Fruit fly (Drosophila melanogaster): ENCODE measurements around the gene Cipc.

Cipc gene

DNA sequence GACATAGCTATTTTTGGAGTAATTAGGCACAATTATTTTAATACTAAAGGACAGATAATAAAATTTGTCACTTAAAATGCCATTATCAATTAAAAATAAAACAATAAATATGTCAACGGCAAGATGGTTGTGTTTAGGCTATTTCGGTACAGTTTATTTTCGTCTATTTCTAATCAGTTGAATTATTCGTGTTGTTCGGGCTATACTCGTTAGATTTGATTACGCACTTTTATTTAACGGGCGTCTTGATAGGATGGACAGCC, 1.6 kb upstream of the Cipc start:
- TF ChIP-seq CG17801 (GFP tag; optimal IDR thresholded peaks at IDR 0.05; ENCODE audit: partially characterized antibody): no peak

dm6 chr3R:26105407-26105806, 1.3 kb upstream of the Cipc start:
- no peak for TF ChIP-seq CG17801 (GFP tag; optimal IDR thresholded peaks at IDR 0.05; ENCODE audit: partially characterized antibody)

- no peak for TF ChIP-seq CG17801 (GFP tag; optimal IDR thresholded peaks at IDR 0.05; ENCODE audit: partially characterized antibody)
Measured at dm6 chr3R:26105924-26106494, 659 bp upstream of the Cipc start.

DNA sequence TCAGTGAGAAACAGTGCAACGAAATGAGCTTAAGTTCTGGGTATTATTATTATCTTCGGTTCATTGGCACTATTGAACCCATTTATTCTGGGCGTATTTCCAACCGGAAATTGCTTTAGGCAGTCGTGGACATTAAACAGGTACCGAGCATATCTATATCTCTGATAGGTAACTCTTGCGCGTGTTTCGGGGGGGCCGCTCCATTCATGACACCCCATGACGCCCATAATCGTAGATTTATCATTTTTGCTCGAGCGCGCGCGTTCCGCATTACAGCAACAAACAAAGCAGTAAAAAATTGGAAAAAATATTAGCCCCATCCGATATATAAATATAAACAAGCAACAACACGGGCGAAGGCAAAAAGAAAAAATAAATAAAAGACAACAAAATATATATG, 1.8 kb downstream of the Cipc start:
- TF ChIP-seq CG17801 (GFP tag; optimal IDR thresholded peaks at IDR 0.05; ENCODE audit: partially characterized antibody): no peak

- peak; percentile 90 for TF ChIP-seq CG17801 (GFP tag; optimal IDR thresholded peaks at IDR 0.05; ENCODE audit: partially characterized antibody)
Measured at dm6 chr3R:26117465-26118081, 10.9 kb downstream of the Cipc start.

DNA sequence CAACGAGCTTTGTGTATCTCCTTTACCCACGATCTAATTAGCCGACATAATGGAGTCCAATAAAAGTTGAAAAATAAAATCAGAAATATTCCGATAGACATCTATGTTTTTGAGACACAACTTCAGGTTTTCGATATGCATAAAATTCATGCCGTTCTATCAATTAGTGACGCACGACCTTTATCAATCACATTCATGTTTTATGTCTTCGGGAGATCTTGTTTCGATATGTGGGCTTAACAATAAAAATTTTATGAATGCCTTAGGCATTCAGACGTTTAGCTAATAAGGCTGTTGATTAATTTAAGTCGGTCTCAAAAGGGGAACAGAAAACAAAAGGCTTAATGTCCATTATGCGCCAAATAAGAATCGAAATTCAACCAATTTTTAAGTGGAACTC, 13.3 kb downstream of the Cipc start:
- TF ChIP-seq CG17801 (GFP tag; optimal IDR thresholded peaks at IDR 0.05; ENCODE audit: partially characterized antibody): no peak

DNA sequence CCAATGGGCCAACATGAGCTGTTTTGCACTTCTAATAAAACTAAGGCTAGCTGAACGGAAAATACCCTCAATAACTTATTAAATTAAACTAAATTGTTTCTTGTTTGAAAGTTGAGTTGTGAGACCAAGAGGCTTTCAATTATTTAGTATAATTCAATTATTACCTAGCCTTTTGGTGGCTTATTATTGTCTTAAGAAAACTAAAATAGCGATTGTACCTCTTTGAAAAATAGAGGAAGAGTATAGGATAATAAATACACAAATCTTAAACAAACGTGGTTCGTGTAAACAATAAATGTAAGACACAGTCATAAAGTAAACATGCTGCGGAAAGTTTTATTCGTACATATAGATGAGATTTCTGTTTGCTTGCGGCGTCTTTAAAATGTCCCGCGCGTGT, 14.4 kb downstream of the Cipc start:
- TF ChIP-seq CG17801 (GFP tag; optimal IDR thresholded peaks at IDR 0.05; ENCODE audit: partially characterized antibody): no peak

dm6 chr3R:26121785-26122184, 15.1 kb downstream of the Cipc start:
- TF ChIP-seq CG17801 (GFP tag; optimal IDR thresholded peaks at IDR 0.05; ENCODE audit: partially characterized antibody): no peak

dm6 chr3R:26122896-26123295, 16.2 kb downstream of the Cipc start:
- no peak for TF ChIP-seq CG17801 (GFP tag; optimal IDR thresholded peaks at IDR 0.05; ENCODE audit: partially characterized antibody)

- TF ChIP-seq CG17801 (GFP tag; optimal IDR thresholded peaks at IDR 0.05; ENCODE audit: partially characterized antibody): no peak
Measured at dm6 chr3R:26124576-26125283, 18.1 kb downstream of the Cipc start.

DNA sequence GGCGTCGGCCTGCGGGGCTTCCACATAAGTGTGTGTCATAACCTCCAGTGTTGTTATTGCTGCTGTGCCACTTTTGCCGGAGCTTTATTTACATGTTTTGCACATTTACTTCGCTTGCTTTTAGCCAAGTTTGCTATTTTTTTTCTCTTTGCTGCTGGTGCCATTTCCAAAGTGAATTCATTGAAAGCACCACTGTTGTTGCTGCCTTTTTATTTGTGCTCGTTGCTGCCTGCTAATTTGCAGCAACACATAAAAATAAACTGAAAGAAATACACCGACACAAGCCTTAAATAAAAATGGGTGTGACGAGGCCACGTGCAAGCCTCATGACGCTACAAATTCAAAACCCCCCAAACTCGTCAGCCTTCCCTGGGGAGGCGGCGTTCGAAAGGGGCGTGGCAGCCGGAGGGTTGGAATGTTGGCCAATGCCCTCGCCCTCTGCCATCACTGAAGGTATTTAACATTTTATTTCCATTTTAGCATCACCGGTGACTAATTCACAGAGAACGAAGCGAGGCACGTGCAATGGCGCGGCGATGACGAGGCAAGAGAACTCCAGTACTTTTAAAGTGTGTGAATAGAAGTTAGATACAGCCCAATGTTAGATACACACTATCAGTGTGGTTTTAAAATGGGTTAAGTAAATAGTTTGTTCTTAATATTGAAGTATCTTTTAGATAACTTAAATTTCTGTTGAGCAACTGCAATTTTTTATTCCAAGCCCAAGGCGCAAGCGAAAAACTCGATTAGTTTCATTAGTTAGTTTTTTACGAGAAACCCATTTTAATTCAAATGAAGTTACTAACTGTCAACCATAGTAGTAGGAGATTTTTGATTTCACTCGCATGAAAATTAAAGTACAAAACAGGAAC, 19.4 kb downstream of the Cipc start, which contains the start of gene CG14556:
Gene CG14556 (plus strand): TSS at position 822 of the 872 bp plus-strand sequence.
- TF ChIP-seq CG17801 (GFP tag; optimal IDR thresholded peaks at IDR 0.05; ENCODE audit: partially characterized antibody): peak; percentile 34

- no peak for TF ChIP-seq CG17801 (GFP tag; optimal IDR thresholded peaks at IDR 0.05; ENCODE audit: partially characterized antibody)
Measured at dm6 chr3R:26128442-26129003, 21.9 kb downstream of the Cipc start.

DNA sequence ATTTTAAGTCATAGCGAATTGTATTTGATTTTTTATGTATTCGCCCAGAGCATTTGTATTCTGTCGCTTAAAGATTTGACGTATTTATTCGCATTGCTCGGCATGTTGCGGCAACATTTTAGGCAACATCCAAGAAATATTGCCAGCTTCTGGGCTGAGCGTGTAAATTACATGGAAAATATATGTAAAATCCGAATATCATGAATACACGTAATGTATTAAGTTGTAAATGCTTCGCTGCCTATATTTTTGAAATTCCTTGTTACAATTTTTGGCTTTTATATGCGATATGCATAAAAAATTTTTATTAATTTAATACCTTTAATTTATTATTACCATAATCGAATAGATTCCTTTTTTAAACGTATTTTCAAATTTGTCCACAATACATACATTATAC, 23.0 kb downstream of the Cipc start:
- TF ChIP-seq CG17801 (GFP tag; optimal IDR thresholded peaks at IDR 0.05; ENCODE audit: partially characterized antibody): no peak

- no peak for TF ChIP-seq CG17801 (GFP tag; optimal IDR thresholded peaks at IDR 0.05; ENCODE audit: partially characterized antibody)
Measured at dm6 chr3R:26130586-26130985, 23.9 kb downstream of the Cipc start.

DNA sequence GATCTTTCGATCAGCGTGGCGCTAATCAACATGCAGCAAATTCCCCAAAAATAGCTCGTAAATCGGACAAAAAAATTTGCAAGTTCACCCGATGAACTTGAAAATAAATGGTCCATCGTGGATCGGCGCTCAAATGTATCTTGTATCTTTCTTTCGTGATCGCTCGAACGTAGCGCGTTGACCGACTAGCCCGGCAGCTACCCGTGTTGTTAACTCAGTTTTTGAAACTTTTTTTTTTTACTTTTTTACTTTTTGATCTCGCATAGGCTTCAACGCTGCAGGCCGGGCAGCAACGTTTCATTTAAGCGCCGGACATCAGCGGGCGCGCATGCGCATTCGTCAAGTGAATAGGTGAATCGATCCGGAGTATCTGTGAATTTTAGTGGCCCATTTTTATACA, 26.2 kb downstream of the Cipc start, which contains the start of gene CG6142:
Gene CG6142 (plus strand): TSS at position 301 of the 400 bp plus-strand sequence.
- no peak for TF ChIP-seq CG17801 (GFP tag; optimal IDR thresholded peaks at IDR 0.05; ENCODE audit: partially characterized antibody)
